Worm (Caenorhabditis elegans) whole organism, young adult: ENCODE results near the gene C55B6.7.

Experiments used
- C06A6.2 ChIP-seq: fragments of 200-800 bp; sonication (Bioruptor generic); conservative IDR thresholded peaks from 2 replicates; pipeline ENCODE4 v1.3.6; 2022; ENCODE audit warnings: missing genetic modification characterization, missing compliant biosample characterization
- Y56A3A.18 ChIP-seq: fragments of 200-800 bp; sonication (Bioruptor generic); IDR thresholded peaks from 2 replicates; pipeline ENCODE4 v1.3.6; 2022; ENCODE audit warnings: missing genetic modification reagents, missing genetic modification characterization, missing compliant biosample characterization
- ceh-58 ChIP-seq: fragments of 200-800 bp; sonication (Bioruptor generic); IDR thresholded peaks from 2 replicates; pipeline ENCODE4 v1.3.6; 2022; ENCODE audit warnings: missing genetic modification characterization, missing compliant biosample characterization
- dpl-1 ChIP-seq: fragments of 150-350 bp; optimal IDR thresholded peaks from 2 replicates; lab custom pipeline; 2014; ENCODE audit warnings: missing biosample characterization, missing genetic modification reagents, missing genetic modification characterization
- lin-40 ChIP-seq: sonication (generic microtip); optimal IDR thresholded peaks from 2 replicates; lab custom pipeline; 2016; ENCODE audit warnings: missing genetic modification characterization, mild to moderate bottlenecking, missing compliant biosample characterization, missing genotype, missing genetic modification reagents
- mel-28 ChIP-seq: sonication (generic microtip); optimal IDR thresholded peaks from 2 replicates; lab custom pipeline; 2016; ENCODE audit warnings: borderline replicate concordance, mild to moderate bottlenecking, missing genetic modification characterization, missing compliant biosample characterization
- pbrm-1 ChIP-seq: fragments of 200-800 bp; sonication (Bioruptor generic); IDR thresholded peaks from 2 replicates; pipeline ENCODE4 v1.3.6; 2022; ENCODE audit warnings: missing genetic modification reagents, missing genetic modification characterization, missing compliant biosample characterization
- unc-130 ChIP-seq: sonication (generic microtip); optimal IDR thresholded peaks from 2 replicates; lab custom pipeline; 2016; ENCODE audit warnings: missing genetic modification reagents, missing genetic modification characterization, missing compliant biosample characterization
- unc-62 ChIP-seq: fragments of 150-350 bp; optimal IDR thresholded peaks from 2 replicates; lab custom pipeline; 2014; ENCODE audit warnings: missing biosample characterization, missing genetic modification reagents, missing genetic modification characterization

DNA sequence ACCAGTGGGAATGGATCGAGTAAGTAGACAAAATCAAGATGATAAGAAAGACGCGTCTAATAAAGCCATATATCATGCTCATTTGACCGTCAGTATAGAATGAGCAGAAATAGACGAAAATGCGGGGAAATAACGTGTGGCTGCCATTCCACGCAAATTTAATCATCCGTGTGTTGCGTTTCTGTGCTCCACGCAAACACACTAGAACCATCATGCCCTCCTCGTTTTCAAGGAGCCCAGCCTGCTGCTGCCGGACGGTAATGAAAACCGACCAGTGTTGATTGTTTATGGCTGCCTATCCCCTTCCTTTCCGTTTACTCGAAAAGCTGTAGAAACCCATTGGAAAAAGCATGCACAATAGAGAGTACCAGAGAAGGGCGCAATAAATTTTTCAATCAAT lies 28.4 kb upstream of the C55B6.7 start:
- TF ChIP-seq unc-130 (GFP tag; lab: Kevin White, UChicago): no peak
- TF ChIP-seq pbrm-1 (GFP tag; lab: Robert Waterston, UW): no peak
- no peak for TF ChIP-seq mel-28 (tag; lab: Kevin White, UChicago)
- no peak for TF ChIP-seq unc-62
- no peak for TF ChIP-seq Y56A3A.18
- TF ChIP-seq ceh-58 (GFP tag; lab: Robert Waterston, UW): no peak
- TF ChIP-seq C06A6.2: no peak
- TF ChIP-seq lin-40 (tag; lab: Kevin White, UChicago): no peak
- no peak for TF ChIP-seq dpl-1 (GFP tag; lab: Kevin White, UChicago)
